Fruit fly (Drosophila melanogaster) whole organism, prepupa: ENCODE data around the gene Mccc1.
A peak's percentile ranks its signal among the peaks of the same experiment; 100 is the strongest.

ENCODE experiments used
- CG11294 ChIP-seq: fragments of 200-800 bp; sonication (Bioruptor generic); IDR thresholded peaks from 2 replicates; pipeline ENCODE4 v1.3.6; 2022; ENCODE audit warnings: missing biosample characterization, missing genetic modification characterization
- CG11762 ChIP-seq: fragments of 200-800 bp; sonication (Bioruptor generic); optimal IDR thresholded peaks from 3 replicates; lab custom pipeline; 2016; ENCODE audit warnings: missing biosample characterization, missing genetic modification characterization; ENCODE audit not compliant: insufficient read depth
- CG11902 ChIP-seq: fragments of 200-800 bp; sonication (Bioruptor generic); optimal IDR thresholded peaks from 3 replicates; lab custom pipeline; 2016; ENCODE audit warnings: missing biosample characterization, missing genetic modification characterization
- CG1621 ChIP-seq: fragments of 200-800 bp; sonication (Bioruptor generic); optimal IDR thresholded peaks from 3 replicates; lab custom pipeline; 2018; ENCODE audit warnings: missing biosample characterization, mild to moderate bottlenecking, missing genetic modification characterization
- CG16779 ChIP-seq: fragments of 200-800 bp; sonication (Bioruptor generic); optimal IDR thresholded peaks from 3 replicates; lab custom pipeline; 2017; ENCODE audit warnings: missing biosample characterization, mild to moderate bottlenecking, missing genetic modification characterization
- CG3032 ChIP-seq: fragments of 200-800 bp; optimal IDR thresholded peaks from 2 replicates; lab custom pipeline; 2019; ENCODE audit warnings: missing biosample characterization, mild to moderate bottlenecking, missing genetic modification characterization, moderate library complexity
- CG32006 ChIP-seq: fragments of 200-800 bp; sonication (Bioruptor generic); optimal IDR thresholded peaks from 3 replicates; lab custom pipeline; 2017; ENCODE audit warnings: missing biosample characterization, mild to moderate bottlenecking, missing genetic modification characterization
- CG34406 ChIP-seq: fragments of 200-800 bp; sonication (Bioruptor generic); optimal IDR thresholded peaks from 3 replicates; lab custom pipeline; 2016; ENCODE audit warnings: missing biosample characterization, missing genetic modification characterization
- CG3919 ChIP-seq: fragments of 200-800 bp; sonication (Bioruptor generic); optimal IDR thresholded peaks from 3 replicates; lab custom pipeline; 2016; ENCODE audit warnings: missing biosample characterization, missing genetic modification characterization
- CG4318 ChIP-seq: fragments of 200-800 bp; sonication (Bioruptor generic); optimal IDR thresholded peaks from 3 replicates; lab custom pipeline; 2017; ENCODE audit warnings: missing biosample characterization, mild to moderate bottlenecking, missing genetic modification characterization
- CG6163 ChIP-seq: fragments of 200-800 bp; sonication (Bioruptor generic); IDR thresholded peaks from 3 replicates; pipeline ENCODE4 v1.3.6; 2022; ENCODE audit warnings: missing biosample characterization, missing genetic modification characterization
- CG6276 ChIP-seq: fragments of 200-800 bp; sonication (Bioruptor generic); optimal IDR thresholded peaks from 2 replicates; lab custom pipeline; 2017; ENCODE audit warnings: missing biosample characterization, mild to moderate bottlenecking, missing genetic modification characterization
- CG6808 ChIP-seq: fragments of 200-800 bp; sonication (Bioruptor generic); optimal IDR thresholded peaks from 3 replicates; lab custom pipeline; 2017; ENCODE audit warnings: missing biosample characterization, missing genetic modification characterization, mild to moderate bottlenecking, moderate library complexity, missing genetic modification reagents
- CG6854 ChIP-seq: fragments of 200-800 bp; sonication (Bioruptor generic); optimal IDR thresholded peaks from 2 replicates; lab custom pipeline; 2017; ENCODE audit warnings: missing biosample characterization, mild to moderate bottlenecking, missing genetic modification characterization
- CG8119 ChIP-seq: fragments of 200-800 bp; sonication (Bioruptor generic); IDR thresholded peaks from 3 replicates; pipeline ENCODE4 v1.3.6; 2022; ENCODE audit warnings: missing biosample characterization, missing genetic modification characterization
- CG9139 ChIP-seq: fragments of 200-800 bp; sonication (Bioruptor generic); optimal IDR thresholded peaks from 3 replicates; lab custom pipeline; 2017; ENCODE audit warnings: missing biosample characterization, mild to moderate bottlenecking, missing genetic modification characterization
- Eip75B ChIP-seq: fragments of 200-800 bp; sonication (Bioruptor generic); optimal IDR thresholded peaks from 3 replicates; lab custom pipeline; 2016; ENCODE audit warnings: missing biosample characterization, missing genetic modification characterization
- Eip78C ChIP-seq: fragments of 200-800 bp; sonication (Bioruptor generic); peaks from one replicate; lab custom pipeline; 2016; ENCODE audit warnings: missing biosample characterization, missing genetic modification characterization
- Eip93F ChIP-seq: fragments of 200-800 bp; sonication (Bioruptor generic); optimal IDR thresholded peaks from 2 replicates; lab custom pipeline; 2016; ENCODE audit warnings: missing biosample characterization, mild to moderate bottlenecking, missing genetic modification characterization
- Gug ChIP-seq: fragments of 200-800 bp; sonication (Bioruptor generic); IDR thresholded peaks from 2 replicates; pipeline ENCODE4 v1.3.6; 2022; ENCODE audit warnings: missing biosample characterization, missing genetic modification characterization
- Hr38 ChIP-seq: sonication (Bioruptor generic); optimal IDR thresholded peaks from 2 replicates; lab custom pipeline; 2016; ENCODE audit warnings: missing biosample characterization, missing genetic modification characterization
- Lpt ChIP-seq: fragments of 200-800 bp; sonication (Bioruptor generic); optimal IDR thresholded peaks from 3 replicates; lab custom pipeline; 2016; ENCODE audit warnings: missing biosample characterization, missing genetic modification characterization
- Met ChIP-seq: fragments of 200-800 bp; sonication (Bioruptor generic); optimal IDR thresholded peaks from 3 replicates; lab custom pipeline; 2016; ENCODE audit warnings: missing biosample characterization, missing genetic modification characterization
- Sox14 ChIP-seq: fragments of 200-800 bp; sonication (Bioruptor generic); optimal IDR thresholded peaks from 3 replicates; lab custom pipeline; 2016; ENCODE audit warnings: missing biosample characterization, missing genetic modification characterization
- achi ChIP-seq: fragments of 200-800 bp; sonication (Bioruptor generic); optimal IDR thresholded peaks from 3 replicates; lab custom pipeline; 2016; ENCODE audit warnings: missing biosample characterization, missing genetic modification characterization
- dsx ChIP-seq: fragments of 200-800 bp; optimal IDR thresholded peaks from 3 replicates; lab custom pipeline; 2019; ENCODE audit warnings: missing biosample characterization, mild to moderate bottlenecking, missing genetic modification characterization, moderate library complexity; ENCODE audit not compliant: poor library complexity, severe bottlenecking
- esn ChIP-seq: fragments of 200-800 bp; sonication (Bioruptor generic); optimal IDR thresholded peaks from 2 replicates; lab custom pipeline; 2016; ENCODE audit warnings: missing biosample characterization, mild to moderate bottlenecking, missing genetic modification characterization, moderate library complexity
- lz ChIP-seq: fragments of 200-800 bp; sonication (Bioruptor generic); optimal IDR thresholded peaks from 3 replicates; lab custom pipeline; 2016; ENCODE audit warnings: missing biosample characterization, missing genetic modification characterization
- net ChIP-seq: fragments of 200-800 bp; sonication (Bioruptor generic); optimal IDR thresholded peaks from 3 replicates; lab custom pipeline; 2016; ENCODE audit warnings: missing biosample characterization, missing genetic modification characterization
- ss ChIP-seq, 2 experiments: fragments of 200-800 bp; sonication (Bioruptor generic); optimal IDR thresholded peaks; 2 replicates in 1 of 2; 3 replicates in 1 of 2; lab custom pipeline; 2017 to 2018; ENCODE audit warnings: mild to moderate bottlenecking in 2 of 2, missing biosample characterization in 2 of 2, missing genetic modification characterization in 2 of 2, moderate library complexity in 1 of 2
- svp ChIP-seq: fragments of 200-800 bp; sonication (Bioruptor generic); peaks from one replicate; lab custom pipeline; 2016; ENCODE audit warnings: missing biosample characterization, missing genetic modification characterization
- topi ChIP-seq: fragments of 200-800 bp; sonication (Bioruptor generic); optimal IDR thresholded peaks from 3 replicates; lab custom pipeline; 2016; ENCODE audit warnings: missing biosample characterization, missing genetic modification characterization

Mccc1 gene

dm6 chr3R:31748093-31748996 lies 45.4 kb downstream of the Mccc1 start (continued):
- TF ChIP-seq CG6808 (GFP tag; lab: Kevin White, UChicago) (peak; percentile 79), CG11294 (no peak), CG16779 (tag; lab: Kevin White, UChicago) (peak; percentile 75), CG11762 (GFP tag; lab: Kevin White, UChicago) (no peak), CG1621 (tag; lab: Kevin White, UChicago) (peak; percentile 76), dsx (GFP tag; lab: Kevin White, UChicago) (peak; percentile 83), Lpt (GFP tag; lab: Kevin White, UChicago) (peak; percentile 62), CG3032 (tag; lab: Kevin White, UChicago) (peak; percentile 31), CG9139 (GFP tag; lab: Kevin White, UChicago) (peak; percentile 73), Gug (no peak), CG6276 (GFP tag; lab: Kevin White, UChicago) (peak; percentile 65), Eip93F (GFP tag; lab: Kevin White, UChicago) (no peak), Hr38 (GFP tag; lab: Kevin White, UChicago) (no peak), topi (GFP tag; lab: Kevin White, UChicago) (no peak)

DNA sequence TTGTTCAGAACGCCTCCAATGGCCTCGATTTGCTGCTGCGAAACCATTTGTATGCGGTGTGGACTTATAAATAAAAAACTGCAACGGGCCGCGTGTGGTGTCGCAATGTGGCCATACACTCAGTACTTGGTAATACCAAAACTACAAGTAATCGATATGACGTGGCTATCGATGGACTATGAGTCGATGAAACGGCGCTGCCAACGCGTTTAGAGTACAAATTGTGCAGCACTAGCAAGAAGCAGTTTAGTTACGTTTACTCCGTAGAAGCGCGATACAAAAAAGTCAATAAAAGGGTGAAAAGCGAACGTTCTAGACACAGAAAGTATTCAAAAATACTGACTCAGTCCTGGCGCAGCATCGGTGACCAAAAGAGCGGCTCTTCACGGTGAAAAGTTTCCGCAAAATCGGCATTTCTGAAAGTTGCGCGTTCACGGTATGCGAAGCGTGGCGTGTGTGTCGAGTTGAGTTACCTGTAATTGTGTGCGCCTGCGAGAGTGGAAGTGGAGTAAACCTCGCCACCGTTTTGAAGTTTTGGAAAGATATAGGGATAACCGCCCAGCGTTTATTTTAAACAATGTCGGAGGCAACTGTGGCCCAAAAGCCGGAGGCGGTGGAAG lies 46.2 kb downstream of the Mccc1 start, which contains the start of the genes nero and CG1910:
TSS of gene nero (minus strand) at position 130 of the 620 bp plus-strand sequence.
TSS of gene CG1910 (plus strand) at position 215 of the 620 bp plus-strand sequence.
- TF ChIP-seq CG32006 (GFP tag; lab: Kevin White, UChicago): no peak
- peak; percentile 50 for TF ChIP-seq CG1621 (tag; lab: Kevin White, UChicago)
- peak; percentile 33 for TF ChIP-seq esn (GFP tag; lab: Kevin White, UChicago)
- peak; percentile 11 for TF ChIP-seq CG3032 (tag; lab: Kevin White, UChicago)
- TF ChIP-seq, all 60 proteins: peak for 3

DNA sequence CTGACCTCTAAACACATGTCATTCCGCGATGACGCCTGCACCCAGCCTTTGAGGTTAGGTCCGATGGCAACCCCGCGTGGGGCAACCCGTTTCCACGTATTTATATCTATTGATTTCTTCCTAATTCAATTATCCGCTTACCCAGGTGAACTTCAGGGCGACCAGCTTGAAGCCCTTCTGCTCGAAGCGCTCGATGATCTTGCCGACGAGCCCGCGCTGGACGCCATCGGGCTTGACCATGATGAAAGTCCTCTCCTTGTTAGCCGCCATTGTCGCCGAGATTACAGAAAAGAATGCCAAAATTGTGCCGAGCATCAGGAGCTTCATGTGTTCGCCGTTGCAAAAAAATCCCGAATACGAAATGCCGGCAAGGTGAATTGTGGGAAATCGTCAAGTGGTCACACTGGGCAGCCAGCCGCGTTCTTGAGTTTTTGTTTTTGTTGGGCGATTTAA lies 48.1 kb downstream of the Mccc1 start, which contains the start of gene awd:
TSS of gene awd (minus strand) at position 449 of the 453 bp plus-strand sequence.
- peak; percentile 15 for TF ChIP-seq CG9139 (GFP tag; lab: Kevin White, UChicago)
- TF ChIP-seq CG6808 (GFP tag; lab: Kevin White, UChicago): peak; percentile 25
- TF ChIP-seq lz (GFP tag; lab: Kevin White, UChicago): no peak
- TF ChIP-seq CG6163 (GFP tag; lab: Robert Waterston, UW): peak; percentile 14; the same call in 1 of the 3 replicates
- TF ChIP-seq CG1621 (tag; lab: Kevin White, UChicago): peak; percentile 44
- TF ChIP-seq Gug: no peak
- no peak for TF ChIP-seq CG4318 (GFP tag; lab: Kevin White, UChicago)
- peak; percentile 1 for TF ChIP-seq CG3919
- peak; percentile 57 for TF ChIP-seq Sox14 (GFP tag; lab: Kevin White, UChicago)
- peak; percentile 9 for TF ChIP-seq CG3032 (tag; lab: Kevin White, UChicago)
- peak; percentile 70 for TF ChIP-seq Eip78C (GFP tag; lab: Kevin White, UChicago)
- TF ChIP-seq CG11902 (GFP tag; lab: Kevin White, UChicago): no peak
- TF ChIP-seq Eip75B (GFP tag; lab: Kevin White, UChicago): peak; percentile 51
- TF ChIP-seq achi: peak; percentile 18
- TF ChIP-seq CG34406 (GFP tag; lab: Kevin White, UChicago): no peak
- peak; percentile 49; the same call in 2 of the 3 replicates for TF ChIP-seq CG8119 (GFP tag; lab: Robert Waterston, UW)
- peak; percentile 45 for TF ChIP-seq CG6854 (GFP tag; lab: Kevin White, UChicago)
- peak; percentile 10 for TF ChIP-seq dsx (GFP tag; lab: Kevin White, UChicago)
- peak; percentile 35 for TF ChIP-seq topi (GFP tag; lab: Kevin White, UChicago)
- peak; percentile 28 for TF ChIP-seq CG16779 (tag; lab: Kevin White, UChicago)
- peak; percentile 7 for TF ChIP-seq net (GFP tag; lab: Kevin White, UChicago)
- TF ChIP-seq ss (GFP tag; optimal IDR thresholded peaks at IDR 0.05; lab: Kevin White, UChicago): peak; percentile 42 to 47
- peak; percentile 86 for TF ChIP-seq svp (GFP tag; lab: Kevin White, UChicago)
- TF ChIP-seq Met: peak; percentile 6
- TF ChIP-seq esn (GFP tag; lab: Kevin White, UChicago): peak; percentile 35
- TF ChIP-seq, all 60 proteins: peak for 20
